Worm (Caenorhabditis elegans) whole organism, L2 larva: ENCODE results near the gene rgs-2.

ENCODE experiments used
- F13H6.1 ChIP-seq: sonication (generic microtip); optimal IDR thresholded peaks from 2 replicates; lab custom pipeline; 2016; ENCODE audit warnings: missing genetic modification characterization, missing compliant biosample characterization
- ama-1 ChIP-seq: fragments of 150-350 bp; optimal IDR thresholded peaks from 2 replicates; lab custom pipeline; 2018; ENCODE audit warnings: inconsistent platforms
- crh-2 ChIP-seq: sonication (generic microtip); optimal IDR thresholded peaks from 2 replicates; lab custom pipeline; 2017; ENCODE audit warnings: missing biosample characterization, missing genetic modification characterization
- gmeb-1 ChIP-seq: fragments of 150-350 bp; optimal IDR thresholded peaks from 2 replicates; lab custom pipeline; 2014; ENCODE audit warnings: missing biosample characterization, missing genetic modification characterization
- nhr-12 ChIP-seq: fragments of 150-350 bp; optimal IDR thresholded peaks from 2 replicates; lab custom pipeline; 2014; ENCODE audit warnings: missing biosample characterization, missing genetic modification characterization
- nhr-237 ChIP-seq: fragments of 150-350 bp; optimal IDR thresholded peaks from 2 replicates; lab custom pipeline; 2014; ENCODE audit warnings: missing biosample characterization, missing genetic modification characterization
- sma-3 ChIP-seq: sonication (generic microtip); optimal IDR thresholded peaks from 2 replicates; lab custom pipeline; 2016; ENCODE audit warnings: missing genetic modification reagents, missing genetic modification characterization, missing compliant biosample characterization
- snpc-4 ChIP-seq: fragments of 150-350 bp; optimal IDR thresholded peaks from 2 replicates; lab custom pipeline; 2014; ENCODE audit warnings: missing biosample characterization, missing genetic modification characterization
- zag-1 ChIP-seq: fragments of 150-350 bp; optimal IDR thresholded peaks from 2 replicates; lab custom pipeline; 2014; ENCODE audit warnings: missing biosample characterization, missing genetic modification characterization

ce11 chrX:12712353-12712752, at the start of gene rgs-2:
- TF ChIP-seq ama-1 (lab: Kevin White, UChicago) (no peak), nhr-12 (tag; lab: Kevin White, UChicago) (no peak), snpc-4 (tag; lab: Kevin White, UChicago) (no peak), crh-2 (tag; lab: Kevin White, UChicago) (no peak), nhr-237 (no peak), F13H6.1 (tag; lab: Kevin White, UChicago) (no peak), gmeb-1 (tag; lab: Kevin White, UChicago) (no peak), zag-1 (tag; lab: Kevin White, UChicago) (no peak), sma-3 (GFP tag; lab: Kevin White, UChicago) (no peak)
